Fruit fly (Drosophila melanogaster) whole organism, prepupa: ENCODE data around the gene CG5861.

Source experiments
- Blimp-1 ChIP-seq: fragments of 200-800 bp; sonication (Bioruptor generic); optimal IDR thresholded peaks from 3 replicates; lab custom pipeline; 2017; ENCODE audit warnings: missing biosample characterization, missing genetic modification characterization, mild to moderate bottlenecking, moderate library complexity, missing genetic modification reagents
- CG11294 ChIP-seq: fragments of 200-800 bp; sonication (Bioruptor generic); IDR thresholded peaks from 2 replicates; pipeline ENCODE4 v1.3.6; 2022; ENCODE audit warnings: missing biosample characterization, missing genetic modification characterization
- CG15336 ChIP-seq: fragments of 200-800 bp; sonication (Bioruptor generic); IDR thresholded peaks from 2 replicates; pipeline ENCODE4 v1.3.6; 2022; ENCODE audit warnings: missing biosample characterization, missing genetic modification characterization
- CG3032 ChIP-seq: fragments of 200-800 bp; optimal IDR thresholded peaks from 2 replicates; lab custom pipeline; 2019; ENCODE audit warnings: missing biosample characterization, mild to moderate bottlenecking, missing genetic modification characterization, moderate library complexity
- CG34406 ChIP-seq: fragments of 200-800 bp; sonication (Bioruptor generic); optimal IDR thresholded peaks from 3 replicates; lab custom pipeline; 2016; ENCODE audit warnings: missing biosample characterization, missing genetic modification characterization
- CG4318 ChIP-seq: fragments of 200-800 bp; sonication (Bioruptor generic); optimal IDR thresholded peaks from 3 replicates; lab custom pipeline; 2017; ENCODE audit warnings: missing biosample characterization, mild to moderate bottlenecking, missing genetic modification characterization
- CG8319 ChIP-seq: fragments of 200-800 bp; sonication (Bioruptor generic); optimal IDR thresholded peaks from 3 replicates; lab custom pipeline; 2016; ENCODE audit warnings: missing biosample characterization, missing genetic modification characterization
- Ets96B ChIP-seq: fragments of 200-800 bp; optimal IDR thresholded peaks from 2 replicates; lab custom pipeline; 2019; ENCODE audit warnings: missing biosample characterization, mild to moderate bottlenecking, missing genetic modification characterization, moderate library complexity
- Hr38 ChIP-seq: sonication (Bioruptor generic); optimal IDR thresholded peaks from 2 replicates; lab custom pipeline; 2016; ENCODE audit warnings: missing biosample characterization, missing genetic modification characterization
- Hr39 ChIP-seq: fragments of 200-800 bp; sonication (Bioruptor generic); optimal IDR thresholded peaks from 2 replicates; lab custom pipeline; 2016; ENCODE audit warnings: missing biosample characterization, missing genetic modification characterization
- fd85E ChIP-seq: fragments of 200-800 bp; sonication (Bioruptor generic); optimal IDR thresholded peaks from 3 replicates; lab custom pipeline; 2016; ENCODE audit warnings: missing biosample characterization, missing genetic modification characterization
- svp ChIP-seq: fragments of 200-800 bp; sonication (Bioruptor generic); peaks from one replicate; lab custom pipeline; 2016; ENCODE audit warnings: missing biosample characterization, missing genetic modification characterization

dm6 chr2L:16261576-16262217 lies 45.4 kb downstream of the CG5861 start, which contains the start of the genes twe and CG4935:
- TF ChIP-seq svp (GFP tag; lab: Kevin White, UChicago) (no peak), fd85E (GFP tag; lab: Kevin White, UChicago) (no peak), CG15336 (GFP tag; lab: Robert Waterston, UW) (no peak), Hr39 (GFP tag; lab: Kevin White, UChicago) (no peak), CG34406 (GFP tag; lab: Kevin White, UChicago) (no peak), Ets96B (tag; lab: Kevin White, UChicago) (no peak), Hr38 (GFP tag; lab: Kevin White, UChicago) (no peak), CG11294 (GFP tag; lab: Robert Waterston, UW) (no peak), Blimp-1 (GFP tag; lab: Kevin White, UChicago) (no peak), CG3032 (no peak), CG8319 (no peak), CG4318 (GFP tag; lab: Kevin White, UChicago) (no peak)
